Worm (Caenorhabditis elegans): ENCODE data around the gene srd-36.

srd-36 gene

DNA sequence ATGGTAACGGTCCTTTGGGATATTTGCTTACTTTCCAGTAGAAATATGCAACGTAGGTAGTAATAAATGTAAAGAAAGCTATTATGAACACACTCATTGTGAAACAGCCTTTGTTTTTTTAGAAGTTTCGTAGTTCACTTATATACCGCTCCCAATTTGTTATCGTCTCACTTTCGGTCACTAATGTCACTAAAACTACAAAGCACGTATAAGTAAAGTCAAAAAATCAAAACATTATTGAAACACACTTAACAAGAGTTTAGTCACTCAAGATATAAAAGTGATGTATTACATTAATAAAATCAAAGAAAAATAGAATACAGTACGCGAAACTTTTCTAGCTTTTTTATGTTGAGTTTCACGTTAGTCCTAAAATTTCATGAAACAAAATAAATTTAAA lies 20.5 kb downstream of the srd-36 start, which contains the start of gene cyp-14A3:
cyp-14A3 (minus strand) TSS at position 101 of the 400 bp plus-strand sequence.
- TF ChIP-seq unc-62 (GFP tag; optimal IDR thresholded peaks at IDR 0.05), result no peak

DNA sequence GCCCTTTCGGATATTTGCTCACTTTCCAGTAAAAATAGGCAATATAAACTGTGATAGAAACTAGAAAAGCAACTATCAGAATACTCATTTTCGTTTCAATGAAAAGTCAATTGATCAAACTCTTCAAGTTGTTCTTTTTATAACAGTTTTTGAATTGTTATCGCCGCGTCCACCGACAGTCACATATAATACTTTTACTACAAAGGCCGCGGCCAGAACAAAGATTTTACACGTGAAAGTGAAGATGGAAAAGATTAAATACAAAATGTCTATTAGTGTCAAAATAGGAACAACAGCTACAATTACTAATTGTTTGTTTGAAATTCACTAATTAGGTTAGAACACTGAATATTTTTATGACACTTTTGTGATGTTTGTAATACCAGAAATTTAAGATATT lies 25.0 kb downstream of the srd-36 start, which contains the start of gene cyp-14A2:
cyp-14A2 (minus strand) TSS at position 101 of the 400 bp plus-strand sequence.
- no peak for TF ChIP-seq unc-62 (GFP tag; optimal IDR thresholded peaks at IDR 0.05)

DNA sequence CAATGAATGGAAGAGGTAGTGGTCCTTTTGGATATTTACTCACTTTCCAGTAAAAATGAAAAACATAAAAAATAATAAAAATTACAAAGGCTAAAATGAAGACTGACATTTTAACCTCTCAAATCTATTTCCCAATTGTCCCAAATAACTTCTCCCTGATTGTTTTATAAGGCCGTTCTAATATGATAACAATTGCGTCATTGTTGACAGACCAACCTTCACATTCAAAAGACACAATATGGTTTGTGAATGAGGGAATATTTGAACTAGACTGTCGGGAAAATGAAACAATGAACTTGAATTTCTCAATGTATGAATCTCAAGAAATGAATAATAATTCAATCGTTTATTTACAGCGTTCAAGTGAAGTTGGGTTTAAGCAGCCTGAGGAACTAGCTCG lies 27.3 kb downstream of the srd-36 start, which contains the start of gene cyp-14A1:
cyp-14A1 (minus strand) TSS at position 126 of the 400 bp plus-strand sequence.
- no peak for TF ChIP-seq unc-62 (GFP tag; optimal IDR thresholded peaks at IDR 0.05)

DNA sequence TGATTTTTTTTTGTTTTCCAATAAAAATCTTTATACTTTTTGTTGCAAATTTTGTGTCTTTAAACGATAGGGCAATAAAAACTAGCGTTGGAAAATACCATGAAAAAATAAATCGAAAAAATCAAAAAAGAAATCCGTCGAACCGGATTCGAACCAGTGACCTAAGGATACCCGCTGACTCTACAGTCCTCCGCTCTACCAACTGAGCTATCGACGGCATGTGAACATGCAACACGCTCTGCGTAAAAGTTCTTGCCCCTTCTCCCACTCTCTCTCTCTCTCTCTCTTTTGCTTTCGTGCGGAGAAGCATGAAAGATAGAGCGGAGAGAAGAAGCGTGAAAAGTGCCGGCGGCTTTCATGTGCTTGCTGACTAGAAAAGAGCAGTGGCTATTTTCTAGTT lies 30.0 kb downstream of the srd-36 start:
- TF ChIP-seq unc-62 (GFP tag; optimal IDR thresholded peaks at IDR 0.05), result no peak

DNA sequence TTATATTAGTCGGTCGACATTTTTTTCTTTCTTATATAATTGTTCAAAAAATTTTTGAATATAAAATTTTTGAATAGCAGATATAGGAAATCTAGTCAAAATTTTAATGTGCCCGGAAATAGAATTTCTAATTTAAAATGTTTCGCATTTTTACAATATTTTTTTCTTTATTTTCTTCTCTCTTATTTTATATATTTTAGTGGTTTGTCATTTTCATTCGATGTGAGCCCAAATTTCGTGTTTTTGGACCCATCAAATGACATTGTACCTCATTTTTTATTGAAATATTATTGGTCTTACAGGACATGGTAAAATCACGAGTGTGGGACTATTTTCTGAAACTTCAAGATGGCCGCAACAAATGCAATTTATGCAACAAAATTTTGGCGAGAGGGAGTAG lies 32.4 kb downstream of the srd-36 start, which contains the start of gene K09A11.1:
K09A11.1 (plus strand) TSS at position 301 of the 400 bp plus-strand sequence.
- no peak for TF ChIP-seq unc-62 (GFP tag; optimal IDR thresholded peaks at IDR 0.05)

DNA sequence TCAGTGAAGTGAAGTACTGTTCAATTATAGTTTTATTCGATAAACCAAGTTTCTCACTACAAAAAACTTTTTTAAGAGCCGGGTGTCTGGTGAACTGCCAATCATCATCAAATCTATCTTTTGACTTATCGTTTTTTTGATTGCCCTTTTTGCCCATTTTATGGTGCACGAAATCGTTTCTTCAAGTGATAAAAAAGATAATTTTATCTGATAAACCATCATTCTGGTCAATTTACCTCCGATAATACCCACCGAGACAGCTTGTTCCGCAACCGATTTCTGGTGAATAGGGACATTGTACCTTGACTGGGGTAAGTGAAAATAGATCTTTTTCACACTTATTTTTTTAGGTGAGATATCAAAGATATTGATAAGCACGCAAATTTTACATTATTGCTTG lies 37.0 kb downstream of the srd-36 start, which contains the start of gene K08H2.10:
K08H2.10 (plus strand) TSS at position 230 of the 400 bp plus-strand sequence.
- TF ChIP-seq unc-62 (GFP tag; optimal IDR thresholded peaks at IDR 0.05), result no peak

DNA sequence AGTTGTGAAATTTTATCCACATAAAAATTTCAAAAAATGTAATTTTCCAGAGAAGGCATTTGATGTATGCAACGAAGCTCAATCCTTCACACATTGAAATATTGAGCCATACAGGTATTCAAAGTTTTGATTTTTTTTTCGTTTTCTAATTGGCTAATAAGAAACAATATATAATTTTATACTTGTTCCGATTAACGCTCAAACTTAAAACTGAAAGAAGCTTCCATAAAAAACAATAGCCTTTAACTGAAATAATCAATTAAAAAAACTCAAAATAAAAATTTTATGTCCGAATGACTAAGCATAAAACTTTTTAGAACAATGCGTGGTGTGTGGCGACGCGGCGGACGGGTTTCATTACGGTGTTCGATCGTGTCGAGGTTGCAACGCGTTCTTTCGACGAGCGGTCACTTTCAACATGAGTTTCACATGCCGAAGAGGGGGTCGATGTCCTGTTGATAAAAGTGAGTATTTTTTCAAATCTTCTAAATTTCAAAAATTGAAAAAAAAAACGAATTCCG lies 42.6 kb downstream of the srd-36 start, which contains the start of gene nhr-32:
nhr-32 (plus strand) TSS at position 51 of the 521 bp plus-strand sequence.
- TF ChIP-seq unc-62 (GFP tag; optimal IDR thresholded peaks at IDR 0.05), result no peak

DNA sequence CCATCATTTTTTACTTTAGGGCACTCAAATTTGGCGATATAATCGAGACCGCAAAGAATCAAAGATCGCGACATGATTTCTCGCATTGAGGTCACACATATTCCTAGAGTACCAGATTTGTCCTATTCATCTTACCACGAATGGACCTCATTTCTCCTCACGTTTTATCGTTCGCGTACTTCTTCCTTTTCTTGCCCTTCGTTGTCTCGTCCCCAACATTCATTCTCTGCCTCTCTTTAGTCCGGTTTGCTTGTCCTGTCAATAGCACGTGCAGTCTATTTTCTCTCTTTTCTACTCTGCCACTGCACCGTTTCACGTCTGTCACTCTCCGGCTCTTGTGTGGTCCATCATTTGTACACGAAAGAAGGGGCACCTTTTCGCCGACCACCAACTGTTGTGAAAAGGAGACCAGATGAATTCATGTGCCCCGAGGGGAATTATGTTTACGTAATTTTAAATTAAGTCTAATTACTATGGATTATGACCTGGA lies 43.2 kb downstream of the srd-36 start:
- TF ChIP-seq unc-62 (GFP tag; optimal IDR thresholded peaks at IDR 0.05), result no peak

DNA sequence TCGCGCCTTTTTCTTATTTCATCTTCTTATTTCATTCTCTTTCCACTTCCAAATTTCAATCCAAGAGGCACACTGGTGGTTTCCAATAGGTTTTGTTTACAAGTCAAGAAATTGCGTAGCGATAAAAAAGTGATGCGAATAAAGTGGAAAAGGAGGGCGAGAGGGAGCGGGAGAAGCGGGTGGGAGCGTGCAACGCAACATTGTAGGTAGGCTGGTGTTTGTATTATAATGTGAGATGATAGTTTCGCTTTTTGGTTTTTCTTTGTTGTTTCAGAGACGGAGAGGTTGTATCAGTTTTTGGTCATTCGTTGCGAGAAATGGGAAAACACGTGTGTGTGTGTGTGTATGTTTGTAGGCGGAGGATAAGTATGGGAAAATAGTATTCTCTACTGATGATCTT lies 44.4 kb downstream of the srd-36 start:
- TF ChIP-seq unc-62 (GFP tag; optimal IDR thresholded peaks at IDR 0.05), result no peak

DNA sequence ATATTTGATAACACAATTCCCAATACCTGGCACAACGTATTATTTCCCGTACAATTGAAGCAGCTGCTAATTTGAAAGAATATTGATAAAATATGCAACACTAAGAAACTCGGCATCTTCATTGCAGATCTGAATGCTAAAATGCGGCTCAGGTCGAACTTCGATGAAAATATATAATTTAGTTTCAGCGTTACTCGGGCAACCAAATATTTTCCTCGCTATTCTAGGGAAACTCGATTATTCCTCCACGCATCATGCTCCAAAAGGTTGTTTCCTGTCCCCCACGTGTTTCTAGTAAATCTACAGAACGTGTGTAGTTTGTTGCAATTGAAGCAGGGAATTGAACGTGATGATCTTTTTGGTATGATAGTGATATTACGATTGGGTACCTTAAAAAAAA lies 45.5 kb downstream of the srd-36 start:
- TF ChIP-seq unc-62 (GFP tag; optimal IDR thresholded peaks at IDR 0.05), result no peak

DNA sequence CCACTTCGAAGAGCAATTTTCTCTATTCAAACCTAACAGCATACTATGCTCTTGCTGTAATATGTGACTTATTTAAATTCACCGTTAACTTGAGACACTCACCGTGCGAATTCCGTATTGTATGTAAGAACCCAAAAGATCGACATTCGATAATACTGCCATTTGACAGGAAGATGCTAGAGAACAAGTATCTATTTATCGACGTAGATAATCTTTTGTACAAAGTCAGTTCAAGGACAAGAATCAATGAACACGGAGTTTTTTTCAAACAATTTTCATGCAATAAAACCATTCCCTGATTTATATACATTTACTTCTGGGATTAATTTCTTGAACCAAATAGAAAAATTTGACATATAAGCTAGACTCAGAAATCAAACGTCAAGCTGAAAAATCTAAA lies 46.3 kb downstream of the srd-36 start, which contains the start of gene K08H2.7:
K08H2.7 (minus strand) TSS at position 173 of the 400 bp plus-strand sequence.
- TF ChIP-seq unc-62 (GFP tag; optimal IDR thresholded peaks at IDR 0.05), result no peak

DNA sequence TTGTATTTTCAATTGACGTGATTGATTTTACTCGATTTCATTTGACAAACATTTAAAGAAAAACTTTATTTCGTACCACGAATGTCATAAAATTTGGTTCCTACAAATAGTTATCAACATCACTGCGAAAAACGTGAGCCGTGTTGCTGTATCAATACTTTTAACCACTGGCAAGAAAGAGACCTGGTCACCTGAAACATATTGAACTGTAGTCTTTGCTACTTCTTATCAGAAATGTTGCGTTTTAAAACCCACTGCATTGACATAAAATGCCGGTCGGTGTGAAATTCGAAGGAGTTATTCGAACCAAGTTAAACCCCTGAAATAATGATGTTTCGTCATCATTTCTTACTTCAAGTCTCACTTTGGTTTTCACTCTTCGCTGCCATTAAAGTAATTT lies 47.0 kb downstream of the srd-36 start:
- no peak for TF ChIP-seq unc-62 (GFP tag; optimal IDR thresholded peaks at IDR 0.05)

DNA sequence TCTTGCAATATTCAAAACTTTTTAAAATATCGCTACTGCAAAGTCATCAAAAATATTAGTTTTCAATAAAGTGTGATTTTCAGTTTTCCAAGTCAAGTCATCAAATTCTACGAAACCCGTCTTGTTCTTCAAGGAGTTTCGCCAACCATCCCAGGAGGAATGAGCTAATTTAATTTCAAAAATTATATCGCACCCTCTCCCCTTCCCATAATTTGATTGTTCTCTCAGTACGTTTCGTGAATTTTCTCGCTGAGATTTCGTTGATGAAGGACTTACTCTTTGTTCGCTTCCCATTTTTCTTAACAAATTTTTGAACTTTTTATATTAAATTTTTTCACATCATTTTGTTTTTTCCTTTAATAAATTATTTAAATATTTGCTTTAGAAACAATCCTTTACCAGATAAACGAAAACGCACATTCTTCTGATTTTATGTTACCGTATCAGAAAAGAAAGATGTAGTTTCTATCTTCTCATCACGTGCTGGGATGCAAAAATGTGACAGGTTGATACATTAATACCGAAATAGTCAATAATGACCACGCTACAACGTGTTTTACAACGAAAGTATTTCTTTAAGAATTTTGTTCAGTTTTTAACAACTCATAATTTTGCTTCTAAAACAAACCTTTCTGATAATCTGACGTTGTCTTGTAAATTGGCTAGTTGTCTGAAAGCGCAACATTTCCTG lies 47.8 kb downstream of the srd-36 start:
- no peak for TF ChIP-seq unc-62 (GFP tag; optimal IDR thresholded peaks at IDR 0.05)

DNA sequence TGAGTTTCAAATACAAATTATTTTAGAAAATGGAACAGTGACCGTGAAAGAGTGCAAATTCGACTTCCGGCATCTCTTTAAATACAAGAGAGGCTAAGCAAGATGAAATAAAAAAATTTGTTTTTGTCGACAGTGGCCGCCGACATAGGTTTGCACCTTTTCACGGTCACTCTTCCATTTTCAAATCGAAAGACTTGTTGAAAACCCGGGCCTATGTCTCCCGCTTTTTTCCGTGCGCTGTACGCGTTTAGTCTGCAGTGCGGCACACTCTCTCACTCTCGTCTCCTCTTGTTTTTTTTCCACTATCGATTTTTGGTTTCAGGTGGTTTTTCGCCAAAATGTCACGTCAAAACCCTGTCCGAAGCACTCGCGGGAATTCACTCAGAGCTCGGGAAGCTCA lies 49.5 kb downstream of the srd-36 start, which contains the start of gene hpl-1:
hpl-1 (plus strand) TSS at position 301 of the 400 bp plus-strand sequence.
- no peak for TF ChIP-seq unc-62 (GFP tag; optimal IDR thresholded peaks at IDR 0.05)

All from whole organism, dauer.